Worm (Caenorhabditis elegans) whole organism, mixed stage, embryonic: ENCODE results near the gene F13B12.2.

Experiments used
- blmp-1 ChIP-seq: fragments of 150-350 bp; optimal IDR thresholded peaks from 2 replicates; lab custom pipeline; 2014; ENCODE audit warnings: missing biosample characterization, missing genetic modification characterization
- lin-13 ChIP-seq: fragments of 150-350 bp; optimal IDR thresholded peaks from 2 replicates; lab custom pipeline; 2014; ENCODE audit warnings: missing biosample characterization, missing genetic modification characterization
- lsy-2 ChIP-seq: fragments of 150-350 bp; optimal IDR thresholded peaks from 2 replicates; lab custom pipeline; 2014; ENCODE audit warnings: missing biosample characterization, missing genetic modification characterization
- pha-4 ChIP-seq: fragments of 150-350 bp; optimal IDR thresholded peaks from 2 replicates; lab custom pipeline; 2018; ENCODE audit warnings: missing biosample characterization, missing genetic modification reagents, missing genetic modification characterization
- snpc-4 ChIP-seq: fragments of 150-350 bp; optimal IDR thresholded peaks from 2 replicates; lab custom pipeline; 2014; ENCODE audit warnings: missing biosample characterization, missing genetic modification characterization

DNA sequence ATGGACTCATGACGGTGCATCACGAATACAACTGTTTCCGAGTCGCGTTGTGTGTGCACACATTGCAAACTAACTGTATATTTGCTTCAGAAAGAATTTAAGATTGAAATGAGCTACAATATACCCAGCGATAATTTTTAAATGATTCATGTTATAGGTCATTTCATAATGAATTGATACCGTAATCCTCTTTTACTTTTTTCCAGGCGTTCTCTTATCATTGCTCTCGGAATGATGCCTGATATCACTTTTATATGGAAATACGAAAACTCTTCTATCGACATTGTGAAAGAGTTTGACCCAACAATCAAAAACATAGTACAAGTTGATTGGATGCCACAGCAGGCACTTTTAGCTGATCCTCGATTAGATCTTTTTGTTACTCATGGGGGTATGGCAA, 37.5 kb upstream of the F13B12.2 start:
- TF ChIP-seq snpc-4 (no peak), lin-13 (tag; lab: Kevin White, UChicago) (no peak), pha-4 (no peak), blmp-1 (tag; lab: Kevin White, UChicago) (no peak), lsy-2 (no peak)
